Worm (Caenorhabditis elegans) whole organism, L1 larva: ENCODE results near the gene twk-3.

Experiments used
- C16A3.4 ChIP-seq: fragments of 150-350 bp; optimal IDR thresholded peaks from 2 replicates; lab custom pipeline; 2014; ENCODE audit warnings: missing biosample characterization, missing genetic modification characterization
- F16B12.6 ChIP-seq: fragments of 150-350 bp; optimal IDR thresholded peaks from 2 replicates; lab custom pipeline; 2014; ENCODE audit warnings: missing biosample characterization, missing genetic modification characterization
- aha-1 ChIP-seq: fragments of 150-350 bp; optimal IDR thresholded peaks from 2 replicates; lab custom pipeline; 2014; ENCODE audit warnings: missing biosample characterization, missing genetic modification characterization
- alr-1 ChIP-seq: fragments of 200-800 bp; sonication (Bioruptor generic); optimal IDR thresholded peaks from 2 replicates; lab custom pipeline; 2018; ENCODE audit warnings: borderline replicate concordance, mild to moderate bottlenecking, missing genetic modification characterization, missing compliant biosample characterization
- aly-2 ChIP-seq: fragments of 150-350 bp; optimal IDR thresholded peaks from 2 replicates; lab custom pipeline; 2014; ENCODE audit warnings: missing biosample characterization, missing genetic modification characterization
- ama-1 ChIP-seq: fragments of 150-350 bp; optimal IDR thresholded peaks from 2 replicates; lab custom pipeline; 2014
- blmp-1 ChIP-seq: fragments of 150-350 bp; optimal IDR thresholded peaks from 2 replicates; lab custom pipeline; 2014; ENCODE audit warnings: missing biosample characterization, missing genetic modification characterization
- ceh-8 ChIP-seq: fragments of 200-800 bp; sonication (Bioruptor generic); optimal IDR thresholded peaks from 2 replicates; lab custom pipeline; 2018; ENCODE audit warnings: mild to moderate bottlenecking, missing genetic modification characterization, moderate library complexity, missing compliant biosample characterization
- ceh-90 ChIP-seq: sonication (generic microtip); optimal IDR thresholded peaks from 2 replicates; lab custom pipeline; 2016; ENCODE audit warnings: missing genetic modification characterization, missing compliant biosample characterization
- ces-1 ChIP-seq: fragments of 150-350 bp; optimal IDR thresholded peaks from 2 replicates; lab custom pipeline; 2014; ENCODE audit warnings: missing biosample characterization, missing genetic modification reagents, missing genetic modification characterization
- dpl-1 ChIP-seq, 3 experiments: fragments of 150-350 bp in 2 of 3; sonication (generic microtip) in 1 of 3; optimal IDR thresholded peaks; 2 replicates each; lab custom pipeline; 2014 to 2017; ENCODE audit warnings: missing biosample characterization in 3 of 3, missing genetic modification characterization in 3 of 3, missing genetic modification reagents in 3 of 3
- efl-1 ChIP-seq, 4 experiments: fragments of 150-350 bp; optimal IDR thresholded peaks in 3 of 4; peaks in 1 of 4; 1 replicate in 1 of 4; 2 replicates in 3 of 4; lab custom pipeline; 2014; ENCODE audit warnings: missing biosample characterization in 2 of 4, missing genetic modification characterization in 2 of 4, missing genetic modification reagents in 2 of 4
- efl-3 ChIP-seq: fragments of 200-800 bp; sonication (Bioruptor generic); optimal IDR thresholded peaks from 2 replicates; lab custom pipeline; 2018; ENCODE audit warnings: mild to moderate bottlenecking, missing genetic modification characterization, missing compliant biosample characterization
- egl-13 ChIP-seq: sonication (generic microtip); optimal IDR thresholded peaks from 2 replicates; lab custom pipeline; 2016; ENCODE audit warnings: missing genotype, missing genetic modification reagents, missing genetic modification characterization, missing compliant biosample characterization
- egl-27 ChIP-seq, 2 experiments: fragments of 150-350 bp in 1 of 2; sonication (generic microtip); optimal IDR thresholded peaks; 3 replicates each; lab custom pipeline; 2017 to 2018; ENCODE audit warnings: missing biosample characterization in 2 of 2, missing genetic modification characterization in 2 of 2, missing genetic modification reagents in 2 of 2
- elt-2 ChIP-seq: sonication (generic microtip); optimal IDR thresholded peaks from 2 replicates; lab custom pipeline; 2016; ENCODE audit warnings: missing genetic modification characterization, mild to moderate bottlenecking, inconsistent platforms, missing compliant biosample characterization, missing genetic modification reagents
- elt-3 ChIP-seq, 6 experiments: fragments of 150-350 bp in 1 of 6; sonication (generic microtip); optimal IDR thresholded peaks; 2 replicates each; lab custom pipeline; 2017 to 2018; ENCODE audit warnings: missing biosample characterization in 6 of 6, missing genetic modification characterization in 6 of 6, inconsistent platforms in 1 of 6
- ets-5 ChIP-seq: fragments of 200-800 bp; sonication (Bioruptor generic); IDR thresholded peaks from 2 replicates; pipeline ENCODE4 v1.3.6; 2022; ENCODE audit warnings: missing genetic modification characterization, missing compliant biosample characterization
- fkh-10 ChIP-seq: sonication (generic microtip); optimal IDR thresholded peaks from 2 replicates; lab custom pipeline; 2017; ENCODE audit warnings: missing biosample characterization, missing genetic modification reagents, missing genetic modification characterization
- hlh-4 ChIP-seq: sonication (generic microtip); optimal IDR thresholded peaks from 2 replicates; lab custom pipeline; 2016; ENCODE audit warnings: mild to moderate bottlenecking, missing genetic modification characterization, missing compliant biosample characterization
- irx-1 ChIP-seq: sonication (generic microtip); optimal IDR thresholded peaks from 2 replicates; lab custom pipeline; 2016; ENCODE audit warnings: missing genetic modification characterization, missing compliant biosample characterization
- isw-1 ChIP-seq: fragments of 200-800 bp; sonication (Bioruptor generic); IDR thresholded peaks from 2 replicates; pipeline ENCODE4 v1.3.6; 2022; ENCODE audit warnings: missing genetic modification characterization, missing compliant biosample characterization
- lin-13 ChIP-seq: fragments of 150-350 bp; optimal IDR thresholded peaks from 2 replicates; lab custom pipeline; 2014; ENCODE audit warnings: missing biosample characterization, missing genetic modification reagents, missing genetic modification characterization
- lin-14 ChIP-seq: fragments of 200-800 bp; sonication (Bioruptor generic); optimal IDR thresholded peaks from 2 replicates; lab custom pipeline; 2018; ENCODE audit warnings: mild to moderate bottlenecking, missing genetic modification characterization, moderate library complexity, missing compliant biosample characterization
- lin-15B ChIP-seq: fragments of 150-350 bp; sonication (generic microtip); optimal IDR thresholded peaks from 3 replicates; lab custom pipeline; 2014; ENCODE audit warnings: missing biosample characterization, missing genetic modification characterization
- lin-39 ChIP-seq: fragments of 150-350 bp; optimal IDR thresholded peaks from 2 replicates; lab custom pipeline; 2014; ENCODE audit warnings: missing biosample characterization, missing genetic modification reagents, missing genetic modification characterization
- lir-3 ChIP-seq: sonication (generic microtip); optimal IDR thresholded peaks from 2 replicates; lab custom pipeline; 2016; ENCODE audit warnings: mild to moderate bottlenecking, missing genetic modification characterization, moderate library complexity, missing compliant biosample characterization; ENCODE audit not compliant: poor library complexity
- lsy-2 ChIP-seq, 2 experiments: fragments of 150-350 bp; optimal IDR thresholded peaks; 2 replicates each; lab custom pipeline; 2014; ENCODE audit warnings: missing biosample characterization in 2 of 2, missing genetic modification characterization in 2 of 2
- mab-9 ChIP-seq: fragments of 200-800 bp; sonication (Bioruptor generic); IDR thresholded peaks from 2 replicates; pipeline ENCODE4 v1.3.6; 2022; ENCODE audit warnings: missing genetic modification reagents, missing genetic modification characterization, missing compliant biosample characterization
- nhr-12 ChIP-seq: sonication (generic microtip); optimal IDR thresholded peaks from 2 replicates; lab custom pipeline; 2017; ENCODE audit warnings: missing biosample characterization, missing genetic modification characterization
- nhr-19 ChIP-seq: fragments of 200-800 bp; sonication (Bioruptor generic); conservative IDR thresholded peaks from 2 replicates; pipeline ENCODE4 v1.3.6; 2022; ENCODE audit warnings: missing genetic modification characterization, missing compliant biosample characterization
- nhr-20 ChIP-seq: sonication (generic microtip); optimal IDR thresholded peaks from 2 replicates; lab custom pipeline; 2016; ENCODE audit warnings: mild to moderate bottlenecking, missing genetic modification characterization, missing compliant biosample characterization
- nhr-237 ChIP-seq: fragments of 150-350 bp; optimal IDR thresholded peaks from 2 replicates; lab custom pipeline; 2014; ENCODE audit warnings: missing biosample characterization, missing genetic modification characterization
- nhr-28 ChIP-seq: fragments of 150-350 bp; optimal IDR thresholded peaks from 2 replicates; lab custom pipeline; 2014; ENCODE audit warnings: missing biosample characterization, missing genetic modification characterization
- nhr-71 ChIP-seq: sonication (generic microtip); optimal IDR thresholded peaks from 2 replicates; lab custom pipeline; 2016; ENCODE audit warnings: mild to moderate bottlenecking, missing genetic modification characterization, moderate library complexity, missing compliant biosample characterization
- nhr-76 ChIP-seq: sonication (generic microtip); optimal IDR thresholded peaks from 2 replicates; lab custom pipeline; 2017; ENCODE audit warnings: missing biosample characterization, missing genetic modification characterization
- nhr-77 ChIP-seq: fragments of 150-350 bp; optimal IDR thresholded peaks from 2 replicates; lab custom pipeline; 2014; ENCODE audit warnings: missing biosample characterization, missing genetic modification characterization
- nhr-84 ChIP-seq: sonication (generic microtip); optimal IDR thresholded peaks from 2 replicates; lab custom pipeline; 2017; ENCODE audit warnings: missing biosample characterization, missing genetic modification characterization
- nhr-85 ChIP-seq: sonication (generic microtip); peaks from one replicate; lab custom pipeline; 2016; ENCODE audit warnings: missing genetic modification characterization, inconsistent platforms, missing compliant biosample characterization
- pax-3 ChIP-seq: fragments of 200-800 bp; sonication (Bioruptor generic); optimal IDR thresholded peaks from 2 replicates; lab custom pipeline; 2018; ENCODE audit warnings: mild to moderate bottlenecking, missing genetic modification characterization, moderate library complexity, missing compliant biosample characterization
- pqm-1 ChIP-seq: sonication (generic microtip); optimal IDR thresholded peaks from 3 replicates; lab custom pipeline; 2017; ENCODE audit warnings: missing biosample characterization, missing genetic modification characterization
- rnt-1 ChIP-seq: sonication (generic microtip); optimal IDR thresholded peaks from 2 replicates; lab custom pipeline; 2016; ENCODE audit warnings: mild to moderate bottlenecking, missing genetic modification characterization, moderate library complexity, missing compliant biosample characterization
- skn-1 ChIP-seq: fragments of 150-350 bp; optimal IDR thresholded peaks from 2 replicates; lab custom pipeline; 2014; ENCODE audit warnings: missing biosample characterization, missing genetic modification characterization
- snu-23 ChIP-seq: sonication (generic microtip); optimal IDR thresholded peaks from 2 replicates; lab custom pipeline; 2016; ENCODE audit warnings: missing genetic modification characterization, missing compliant biosample characterization
- sptf-1 ChIP-seq: fragments of 150-350 bp; optimal IDR thresholded peaks from 2 replicates; lab custom pipeline; 2014; ENCODE audit warnings: missing biosample characterization, missing genetic modification characterization
- sup-37 ChIP-seq: fragments of 200-800 bp; sonication (Bioruptor generic); optimal IDR thresholded peaks from 2 replicates; lab custom pipeline; 2018; ENCODE audit warnings: mild to moderate bottlenecking, missing genetic modification characterization, missing compliant biosample characterization
- swsn-7 ChIP-seq: sonication (generic microtip); optimal IDR thresholded peaks from 2 replicates; lab custom pipeline; 2016; ENCODE audit warnings: missing genetic modification characterization, missing compliant biosample characterization
- tbx-2 ChIP-seq: sonication (generic microtip); optimal IDR thresholded peaks from 2 replicates; lab custom pipeline; 2016; ENCODE audit warnings: missing genetic modification characterization, missing compliant biosample characterization
- unc-86 ChIP-seq: sonication (generic microtip); optimal IDR thresholded peaks from 2 replicates; lab custom pipeline; 2016; ENCODE audit warnings: missing genetic modification characterization, missing compliant biosample characterization
- unc-98 ChIP-seq: fragments of 200-800 bp; sonication (Bioruptor generic); IDR thresholded peaks from 2 replicates; pipeline ENCODE4 v1.3.6; 2022; ENCODE audit warnings: missing genetic modification characterization, missing compliant biosample characterization
- vab-15 ChIP-seq: sonication (generic microtip); optimal IDR thresholded peaks from 2 replicates; lab custom pipeline; 2017; ENCODE audit warnings: missing genotype, mild to moderate bottlenecking, missing genetic modification characterization, missing compliant biosample characterization
- xbp-1 ChIP-seq: sonication (generic microtip); optimal IDR thresholded peaks from 2 replicates; lab custom pipeline; 2016; ENCODE audit warnings: missing genetic modification characterization, missing compliant biosample characterization
- zip-4 ChIP-seq: fragments of 200-800 bp; sonication (Bioruptor generic); optimal IDR thresholded peaks from 2 replicates; lab custom pipeline; 2018; ENCODE audit warnings: mild to moderate bottlenecking, missing genetic modification characterization, moderate library complexity, missing compliant biosample characterization

Gene twk-3

ce11 chrII:8162120-8162648 lies 50.4 kb downstream of the twk-3 start, which contains the start of the genes emb-27 and rrf-3:
TSS of gene emb-27 (minus strand) at chrII:8162170.
TSS of gene rrf-3 (plus strand) at chrII:8162465.
- TF ChIP-seq elt-3 (tag; optimal IDR thresholded peaks at IDR 0.05; lab: Kevin White, UChicago) (no peak), nhr-12 (tag; lab: Kevin White, UChicago) (no peak), F16B12.6 (tag; lab: Kevin White, UChicago) (peak; percentile 42), sptf-1 (tag; lab: Kevin White, UChicago) (no peak), nhr-20 (tag; lab: Kevin White, UChicago) (peak; percentile 15), ama-1 (no peak), swsn-7 (peak; percentile 14), rnt-1 (tag; lab: Kevin White, UChicago) (peak; percentile 34), isw-1 (GFP tag; lab: Robert Waterston, UW) (no peak), lin-14 (GFP tag; lab: Kevin White, UChicago) (peak; percentile 64), unc-98 (no peak), sup-37 (GFP tag; lab: Kevin White, UChicago) (no peak), nhr-237 (tag; lab: Kevin White, UChicago) (no peak), lin-39 (tag; lab: Kevin White, UChicago) (no peak), aly-2 (tag; lab: Kevin White, UChicago) (no peak), nhr-85 (tag; lab: Kevin White, UChicago) (peak; percentile 33), aha-1 (no peak), ceh-8 (no peak), zip-4 (GFP tag; lab: Kevin White, UChicago) (no peak), hlh-4 (no peak), pqm-1 (tag; lab: Kevin White, UChicago) (no peak), lin-15B (tag; lab: Kevin White, UChicago) (peak; percentile 84), lsy-2 (tag; optimal IDR thresholded peaks at IDR 0.05; lab: Kevin White, UChicago) (peak; percentile 47 to 88), C16A3.4 (peak; percentile 77), alr-1 (tag; lab: Kevin White, UChicago) (no peak), egl-13 (no peak), ets-5 (no peak), nhr-19 (no peak), ceh-90 (tag; lab: Kevin White, UChicago) (no peak), nhr-28 (no peak), ces-1 (GFP tag; lab: Kevin White, UChicago) (no peak), efl-1 (optimal IDR thresholded peaks at IDR 0.05; lab: Kevin White, UChicago) (peak; percentile 65 to 73), efl-1 (GFP tag; optimal IDR thresholded peaks at IDR 0.05 in 1 of 2; lab: Kevin White, UChicago) (peak; percentile 80 to 96), snu-23 (GFP tag; lab: Kevin White, UChicago) (peak; percentile 56), nhr-76 (no peak), xbp-1 (peak; percentile 25), elt-2 (tag; lab: Kevin White, UChicago) (no peak), fkh-10 (GFP tag; lab: Kevin White, UChicago) (no peak), blmp-1 (tag; lab: Kevin White, UChicago) (no peak), nhr-71 (tag; lab: Kevin White, UChicago) (no peak), vab-15 (tag; lab: Kevin White, UChicago) (no peak), irx-1 (no peak), unc-86 (no peak), lir-3 (tag; lab: Kevin White, UChicago) (no peak), nhr-84 (tag; lab: Kevin White, UChicago) (no peak), tbx-2 (tag; lab: Kevin White, UChicago) (no peak), pax-3 (tag; lab: Kevin White, UChicago) (no peak), mab-9 (GFP tag; lab: Robert Waterston, UW) (no peak), efl-3 (GFP tag; lab: Kevin White, UChicago) (no peak), dpl-1 (GFP tag; optimal IDR thresholded peaks at IDR 0.05; lab: Kevin White, UChicago) (peak; percentile 65 to 84 (median 73)), egl-27 (tag; optimal IDR thresholded peaks at IDR 0.05; lab: Kevin White, UChicago) (no peak), skn-1 (tag; lab: Kevin White, UChicago) (peak; percentile 68), lin-13 (peak; percentile 16), nhr-77 (tag; lab: Kevin White, UChicago) (no peak)
